Worm (Caenorhabditis elegans) whole organism, mixed stage, embryonic: ENCODE results near the gene srw-2.

Experiments
- M03D4.4 ChIP-seq: sonication (generic microtip); optimal IDR thresholded peaks from 2 replicates; lab custom pipeline; 2017; ENCODE audit warnings: mild to moderate bottlenecking, missing genetic modification characterization, missing compliant biosample characterization
- bed-3 ChIP-seq: fragments of 200-800 bp; sonication (Bioruptor generic); optimal IDR thresholded peaks from 3 replicates; lab custom pipeline; 2018; ENCODE audit warnings: mild to moderate bottlenecking, missing genetic modification characterization, moderate library complexity, missing compliant biosample characterization
- ceh-43 ChIP-seq: fragments of 200-800 bp; sonication (Bioruptor generic); optimal IDR thresholded peaks from 2 replicates; lab custom pipeline; 2018; ENCODE audit warnings: mild to moderate bottlenecking, missing genetic modification characterization, moderate library complexity, missing compliant biosample characterization
- ceh-83 ChIP-seq: fragments of 200-800 bp; sonication (Bioruptor generic); optimal IDR thresholded peaks from 2 replicates; lab custom pipeline; 2018; ENCODE audit warnings: mild to moderate bottlenecking, missing genetic modification characterization, missing compliant biosample characterization
- ces-1 ChIP-seq: fragments of 150-350 bp; optimal IDR thresholded peaks from 2 replicates; lab custom pipeline; 2014; ENCODE audit warnings: missing biosample characterization, missing genetic modification reagents, missing genetic modification characterization
- cnd-1 ChIP-seq: fragments of 200-800 bp; sonication (Bioruptor generic); optimal IDR thresholded peaks from 2 replicates; lab custom pipeline; 2018; ENCODE audit warnings: mild to moderate bottlenecking, missing genetic modification characterization, missing compliant biosample characterization
- elt-1 ChIP-seq: sonication (generic microtip); optimal IDR thresholded peaks from 2 replicates; lab custom pipeline; 2017; ENCODE audit warnings: missing genetic modification characterization, mild to moderate bottlenecking, missing compliant biosample characterization, antibody characterized with exemption, moderate library complexity, borderline replicate concordance; ENCODE audit not compliant: insufficient read depth
- elt-3 ChIP-seq: fragments of 150-350 bp; optimal IDR thresholded peaks from 2 replicates; lab custom pipeline; 2014; ENCODE audit warnings: missing biosample characterization, missing genetic modification characterization
- flh-1 ChIP-seq: fragments of 200-800 bp; sonication (Bioruptor generic); optimal IDR thresholded peaks from 2 replicates; lab custom pipeline; 2018; ENCODE audit warnings: mild to moderate bottlenecking, missing genetic modification characterization, moderate library complexity, missing compliant biosample characterization
- ham-2 ChIP-seq: fragments of 200-800 bp; sonication (Bioruptor generic); optimal IDR thresholded peaks from 2 replicates; lab custom pipeline; 2018; ENCODE audit warnings: mild to moderate bottlenecking, missing genetic modification characterization, missing compliant biosample characterization
- hlh-1 ChIP-seq: fragments of 150-350 bp; optimal IDR thresholded peaks from 2 replicates; lab custom pipeline; 2014; ENCODE audit warnings: missing biosample characterization, missing genetic modification reagents, missing genetic modification characterization
- lin-32 ChIP-seq: fragments of 200-800 bp; sonication (Bioruptor generic); optimal IDR thresholded peaks from 2 replicates; lab custom pipeline; 2018; ENCODE audit warnings: mild to moderate bottlenecking, missing genetic modification characterization, missing compliant biosample characterization
- lsy-2 ChIP-seq: fragments of 150-350 bp; optimal IDR thresholded peaks from 2 replicates; lab custom pipeline; 2014; ENCODE audit warnings: missing biosample characterization, missing genetic modification characterization
- mab-5 ChIP-seq: fragments of 150-350 bp; optimal IDR thresholded peaks from 2 replicates; lab custom pipeline; 2014; ENCODE audit warnings: missing biosample characterization, missing genetic modification characterization
- nhr-12 ChIP-seq: fragments of 150-350 bp; optimal IDR thresholded peaks from 2 replicates; lab custom pipeline; 2014; ENCODE audit warnings: missing biosample characterization, missing genetic modification characterization
- nhr-2 ChIP-seq: fragments of 150-350 bp; optimal IDR thresholded peaks from 2 replicates; lab custom pipeline; 2014; ENCODE audit warnings: missing biosample characterization, missing genetic modification characterization
- nhr-28 ChIP-seq: fragments of 150-350 bp; optimal IDR thresholded peaks from 2 replicates; lab custom pipeline; 2014; ENCODE audit warnings: missing biosample characterization, missing genetic modification characterization
- pha-4 ChIP-seq: fragments of 150-350 bp; optimal IDR thresholded peaks from 2 replicates; lab custom pipeline; 2018; ENCODE audit warnings: missing biosample characterization, missing genetic modification reagents, missing genetic modification characterization
- sem-2 ChIP-seq: fragments of 200-800 bp; sonication (Bioruptor generic); optimal IDR thresholded peaks from 2 replicates; lab custom pipeline; 2018; ENCODE audit warnings: mild to moderate bottlenecking, missing genetic modification characterization, missing compliant biosample characterization
- tbx-8 ChIP-seq: fragments of 200-800 bp; sonication (Bioruptor generic); optimal IDR thresholded peaks from 2 replicates; lab custom pipeline; 2018; ENCODE audit warnings: mild to moderate bottlenecking, missing genetic modification characterization, moderate library complexity, missing compliant biosample characterization
- unc-39 ChIP-seq: fragments of 150-350 bp; optimal IDR thresholded peaks from 2 replicates; lab custom pipeline; 2014; ENCODE audit warnings: missing biosample characterization, missing genetic modification characterization
- zip-8 ChIP-seq: fragments of 150-350 bp; optimal IDR thresholded peaks from 2 replicates; lab custom pipeline; 2014; ENCODE audit warnings: missing biosample characterization, missing genetic modification characterization
- ztf-11 ChIP-seq: fragments of 150-350 bp; optimal IDR thresholded peaks from 2 replicates; lab custom pipeline; 2014; ENCODE audit warnings: missing biosample characterization, missing genetic modification characterization

Gene srw-2

DNA sequence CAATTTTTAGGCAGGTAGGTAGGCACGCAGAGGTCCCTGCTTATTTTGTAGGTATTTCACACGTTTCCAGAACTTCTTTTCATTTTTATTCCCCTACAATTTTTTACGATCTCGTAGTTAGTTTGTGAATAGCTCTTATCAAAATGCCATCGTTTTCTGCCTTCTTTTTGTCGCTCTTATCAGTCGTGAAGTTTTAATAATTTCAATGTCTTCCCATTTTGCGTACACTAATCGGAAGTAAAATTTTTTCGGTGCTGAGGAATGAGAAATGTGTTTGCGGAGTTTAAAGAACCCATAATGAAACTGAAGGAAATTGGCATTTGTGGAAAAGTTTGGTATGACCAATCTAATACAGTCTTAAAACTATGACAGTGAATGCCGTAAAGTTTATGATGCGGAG, 49.7 kb downstream of the srw-2 start:
- no peak for TF ChIP-seq M03D4.4 (tag; lab: Kevin White, UChicago)
- TF ChIP-seq nhr-28 (tag; lab: Kevin White, UChicago), result no peak
- no peak for TF ChIP-seq zip-8 (tag; lab: Kevin White, UChicago)
- TF ChIP-seq flh-1, result no peak
- no peak for TF ChIP-seq pha-4
- TF ChIP-seq ceh-83 (GFP tag; lab: Kevin White, UChicago), result no peak
- TF ChIP-seq tbx-8, result no peak
- TF ChIP-seq ces-1 (GFP tag; lab: Kevin White, UChicago), result no peak
- TF ChIP-seq nhr-2, result no peak
- no peak for TF ChIP-seq elt-3
- no peak for TF ChIP-seq sem-2 (GFP tag; lab: Kevin White, UChicago)

- TF ChIP-seq nhr-2 (no peak), unc-39 (tag; lab: Kevin White, UChicago) (no peak), elt-1 (no peak), flh-1 (no peak), nhr-28 (tag; lab: Kevin White, UChicago) (no peak), hlh-1 (no peak), ztf-11 (tag; lab: Kevin White, UChicago) (no peak)
Measured at ce11 chrV:2881016-2881415, 50.3 kb downstream of the srw-2 start, which contains the start of gene ifc-1. TSS of gene ifc-1 (plus strand) at chrV:2881393.

DNA sequence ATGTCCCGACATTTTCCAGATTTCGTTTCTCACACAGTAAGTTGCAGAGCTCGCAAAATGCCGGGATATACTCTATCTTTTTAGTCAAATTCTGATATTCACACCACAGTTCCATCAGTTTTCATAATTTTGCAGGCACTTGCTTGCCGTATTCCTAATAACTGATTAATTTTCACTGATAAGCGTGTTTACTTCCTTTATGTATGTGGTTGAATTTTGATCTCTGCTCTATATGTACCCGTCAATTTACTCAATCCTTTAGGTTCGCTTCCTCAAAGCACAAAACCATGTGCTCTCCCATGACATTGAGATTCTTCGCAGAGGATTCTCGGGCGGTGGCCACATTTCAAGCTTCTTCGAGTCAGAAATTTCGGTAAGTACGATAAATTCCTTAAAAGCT, 50.9 kb downstream of the srw-2 start:
- TF ChIP-seq ceh-43 (no peak), nhr-2 (no peak), unc-39 (tag; lab: Kevin White, UChicago) (no peak), lin-32 (no peak), flh-1 (no peak), cnd-1 (no peak), pha-4 (no peak), ztf-11 (tag; lab: Kevin White, UChicago) (no peak), ham-2 (no peak), ceh-83 (GFP tag; lab: Kevin White, UChicago) (no peak), lsy-2 (tag; lab: Kevin White, UChicago) (no peak), bed-3 (no peak), tbx-8 (no peak), nhr-12 (tag; lab: Kevin White, UChicago) (no peak), hlh-1 (no peak), mab-5 (no peak), elt-3 (no peak)
